Worm (Caenorhabditis elegans): ENCODE results near the gene Y38H6A.5.
"Not testable (repeated sequence)": the region's sequence is repeated elsewhere in the genome, so short reads cannot be mapped to it uniquely, and the experiment has no call there.

The Y38H6A.5 gene

DNA sequence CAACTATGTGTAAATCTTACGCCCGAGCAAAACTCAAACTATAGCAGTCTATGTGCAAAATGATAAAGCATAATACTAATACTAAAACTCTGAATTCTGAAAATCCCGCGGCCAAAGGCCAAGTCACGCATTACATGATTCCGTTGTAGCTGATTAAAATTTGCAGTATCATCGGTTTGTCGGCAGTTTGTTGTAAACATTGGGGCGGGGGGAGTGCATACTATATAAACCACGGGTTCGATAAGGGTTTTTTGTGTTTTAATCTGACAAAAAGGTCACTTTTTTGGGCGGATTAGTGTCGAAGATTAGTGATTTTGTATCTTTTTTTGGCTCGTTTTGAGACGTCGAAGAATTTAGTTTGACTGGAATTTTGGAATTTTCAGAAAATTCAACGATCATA is 39.3 kb upstream of the Y38H6A.5 start:
- TF ChIP-seq elt-1 (tag; optimal IDR thresholded peaks at IDR 0.05) = no peak
- peak; percentile 79 for TF ChIP-seq elt-2 (tag; optimal IDR thresholded peaks at IDR 0.05)
- TF ChIP-seq pha-4 (tag; optimal IDR thresholded peaks at IDR 0.05) = peak; percentile 21
- no peak for TF ChIP-seq egl-5 (tag; optimal IDR thresholded peaks at IDR 0.05)
- no peak for TF ChIP-seq fos-1 (tag; optimal IDR thresholded peaks at IDR 0.05)
- peak; percentile 20 for TF ChIP-seq pqm-1 (tag; optimal IDR thresholded peaks at IDR 0.05)
- TF ChIP-seq elt-3 (tag; optimal IDR thresholded peaks at IDR 0.05) = no peak
- TF ChIP-seq nhr-25 (tag; optimal IDR thresholded peaks at IDR 0.05) = no peak
- TF ChIP-seq jun-1 (tag; optimal IDR thresholded peaks at IDR 0.05) = peak; percentile 38
- no peak for TF ChIP-seq lsy-12 (tag; optimal IDR thresholded peaks at IDR 0.05)

DNA sequence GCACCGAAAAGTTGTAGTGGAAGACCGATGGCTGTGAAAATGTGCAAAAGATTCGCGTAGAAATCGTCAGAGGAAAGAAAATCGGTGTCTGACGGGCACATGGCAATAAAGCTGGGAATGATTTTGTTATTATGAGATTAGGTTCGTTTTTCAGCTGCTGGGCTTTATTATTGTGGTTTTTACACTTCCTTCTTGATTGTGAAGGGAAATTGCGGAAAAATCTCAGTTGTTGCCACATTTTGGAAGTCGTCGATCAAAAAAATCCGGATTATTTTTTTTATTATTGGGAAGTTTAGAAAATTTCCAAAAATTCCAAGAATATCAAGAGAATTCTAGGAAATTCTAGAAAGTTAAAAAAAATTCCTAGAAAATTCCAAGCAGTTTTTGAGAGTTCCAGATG is 34.0 kb upstream of the Y38H6A.5 start, which contains the start of gene srh-177:
Gene srh-177, minus strand, starts transcription at position 101 of the 400 bp plus-strand sequence.
- TF ChIP-seq daf-12, lsy-12, lin-15B (tag; optimal IDR thresholded peaks at IDR 0.05): not testable (repeated sequence)

DNA sequence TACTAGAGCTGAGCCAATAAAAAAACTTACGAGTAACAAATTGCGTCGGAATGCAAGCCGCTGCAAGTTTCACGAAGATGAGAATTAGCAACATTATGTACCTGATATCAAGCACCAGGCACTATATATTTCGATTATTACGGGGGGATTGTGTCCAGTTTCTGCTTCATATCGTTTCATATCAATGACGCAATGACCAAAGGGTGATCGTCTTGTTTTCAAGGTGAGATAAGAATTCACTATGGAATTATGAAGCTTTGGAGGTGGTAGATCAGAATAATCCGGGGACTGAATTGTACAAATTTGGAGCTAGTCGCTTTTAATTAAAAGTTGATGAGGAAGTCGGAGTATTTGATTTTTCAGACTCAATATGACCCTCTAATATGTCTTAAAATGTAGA is 31.7 kb upstream of the Y38H6A.5 start, which contains the start of gene K02E2.8:
Gene K02E2.8, minus strand, starts transcription at position 101 of the 400 bp plus-strand sequence.
- no peak for TF ChIP-seq aly-2 (tag; optimal IDR thresholded peaks at IDR 0.05)
- TF ChIP-seq R02D3.7 (tag; optimal IDR thresholded peaks at IDR 0.05) = no peak
- TF ChIP-seq pha-4 (tag; optimal IDR thresholded peaks at IDR 0.05) = no peak
- no peak for TF ChIP-seq fkh-10 (GFP tag; optimal IDR thresholded peaks at IDR 0.05)
- TF ChIP-seq nhr-28 (tag; optimal IDR thresholded peaks at IDR 0.05) = no peak
- no peak for TF ChIP-seq nhr-237 (tag; optimal IDR thresholded peaks at IDR 0.05)
- TF ChIP-seq sea-2 (GFP tag; optimal IDR thresholded peaks at IDR 0.05) = no peak
- no peak for TF ChIP-seq skn-1 (tag; optimal IDR thresholded peaks at IDR 0.05)
- TF ChIP-seq nhr-23 (tag; optimal IDR thresholded peaks at IDR 0.05) = no peak
- TF ChIP-seq nhr-67 (tag; optimal IDR thresholded peaks at IDR 0.05) = no peak
- TF ChIP-seq ZK546.5 (tag; optimal IDR thresholded peaks at IDR 0.05) = no peak
- no peak for TF ChIP-seq tbx-2 (tag; optimal IDR thresholded peaks at IDR 0.05)
- no peak for TF ChIP-seq nhr-77 (tag; optimal IDR thresholded peaks at IDR 0.05)

DNA sequence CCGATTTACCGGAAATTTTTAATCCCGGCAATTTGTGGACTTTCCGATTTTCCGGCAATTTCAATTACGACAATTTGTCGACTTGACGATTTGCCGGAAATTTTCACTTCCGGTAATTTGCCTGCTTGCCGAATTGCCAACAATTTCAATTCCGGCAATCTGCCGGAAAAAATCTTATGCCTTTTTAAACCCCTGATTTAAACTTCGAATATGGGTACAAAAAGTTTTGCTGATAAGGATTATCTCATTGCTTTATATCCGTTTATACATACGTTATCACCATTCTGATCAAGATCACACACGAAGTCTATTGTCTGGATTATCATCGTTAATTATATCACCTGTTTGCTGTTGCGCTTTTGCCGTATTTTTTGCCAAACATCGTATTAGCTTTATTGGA is 21.3 kb upstream of the Y38H6A.5 start, which contains the start of gene grd-11:
Gene grd-11, plus strand, starts transcription at position 301 of the 400 bp plus-strand sequence.
- TF ChIP-seq ama-1 (optimal IDR thresholded peaks at IDR 0.05) = no peak
- TF ChIP-seq nhr-11 (tag; optimal IDR thresholded peaks at IDR 0.05) = no peak
- TF ChIP-seq aly-2 (tag; optimal IDR thresholded peaks at IDR 0.05) = no peak
- TF ChIP-seq unc-62 (GFP tag; optimal IDR thresholded peaks at IDR 0.05) = no peak
- TF ChIP-seq daf-12 (tag; optimal IDR thresholded peaks at IDR 0.05) = no peak
- TF ChIP-seq nhr-67 (tag; optimal IDR thresholded peaks at IDR 0.05) = no peak
- no peak for TF ChIP-seq ceh-16 (tag; optimal IDR thresholded peaks at IDR 0.05)
- TF ChIP-seq ZK546.5 (tag; optimal IDR thresholded peaks at IDR 0.05) = no peak
- no peak for TF ChIP-seq nhr-25 (tag; optimal IDR thresholded peaks at IDR 0.05)
- TF ChIP-seq snpc-4 (tag; optimal IDR thresholded peaks at IDR 0.05) = no peak
- TF ChIP-seq fkh-2 (tag; optimal IDR thresholded peaks at IDR 0.05) = no peak
- no peak for TF ChIP-seq elt-2 (tag; optimal IDR thresholded peaks at IDR 0.05)
- TF ChIP-seq ztf-11 (tag; optimal IDR thresholded peaks at IDR 0.05) = no peak
- TF ChIP-seq nfya-1 (tag; optimal IDR thresholded peaks at IDR 0.05; ENCODE audit: insufficient read depth) = no peak
- TF ChIP-seq pqm-1 (tag; optimal IDR thresholded peaks at IDR 0.05) = no peak
- TF ChIP-seq pha-4 (tag; optimal IDR thresholded peaks at IDR 0.05) = no peak

DNA sequence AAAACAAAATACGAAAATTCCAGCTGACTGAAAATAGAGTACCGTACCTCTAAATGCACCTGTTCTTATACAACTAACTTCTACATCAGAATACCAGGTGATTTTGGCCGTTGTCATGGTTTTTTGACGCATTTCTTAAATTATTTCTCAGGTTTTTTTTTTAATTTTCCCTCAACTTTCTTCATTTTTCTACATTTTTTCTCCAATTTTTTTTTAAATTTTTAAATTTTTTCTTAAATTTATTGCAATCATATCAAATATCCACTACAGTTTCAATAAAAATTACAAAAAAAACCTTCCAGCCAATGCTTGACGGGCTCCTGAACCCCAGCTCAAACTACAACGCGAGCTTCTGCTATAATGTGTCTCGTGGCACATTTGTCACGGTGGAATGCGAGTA is 16.0 kb upstream of the Y38H6A.5 start, which contains the start of gene K02E2.1:
Gene K02E2.1, plus strand, starts transcription at position 301 of the 400 bp plus-strand sequence.
- TF ChIP-seq ceh-9 (tag; optimal IDR thresholded peaks at IDR 0.05) (no peak), fos-1 (tag; optimal IDR thresholded peaks at IDR 0.05) (no peak), nhr-12 (tag; optimal IDR thresholded peaks at IDR 0.05) (no peak), pqm-1 (tag; optimal IDR thresholded peaks at IDR 0.05) (no peak), ama-1 (optimal IDR thresholded peaks at IDR 0.05) (no peak), jun-1 (tag; optimal IDR thresholded peaks at IDR 0.05) (no peak), ZK546.5 (tag; optimal IDR thresholded peaks at IDR 0.05) (no peak), lin-15B (tag; optimal IDR thresholded peaks at IDR 0.05) (no peak), elt-2 (tag; optimal IDR thresholded peaks at IDR 0.05) (no peak), eor-1 (tag; optimal IDR thresholded peaks at IDR 0.05) (no peak), hmg-11 (tag; optimal IDR thresholded peaks at IDR 0.05) (no peak)

Data from whole organism, L3 larva.